Fruit fly (Drosophila melanogaster) whole organism, prepupa: ENCODE data around the gene rdgB.

Experiments used
- Blimp-1 ChIP-seq: fragments of 200-800 bp; sonication (Bioruptor generic); optimal IDR thresholded peaks from 3 replicates; lab custom pipeline; 2017; ENCODE audit warnings: missing biosample characterization, missing genetic modification characterization, mild to moderate bottlenecking, moderate library complexity, missing genetic modification reagents
- CG10669 ChIP-seq: fragments of 200-800 bp; sonication (Bioruptor generic); optimal IDR thresholded peaks from 3 replicates; lab custom pipeline; 2018; ENCODE audit warnings: missing biosample characterization, mild to moderate bottlenecking, missing genetic modification characterization, moderate library complexity
- CG11294 ChIP-seq: fragments of 200-800 bp; sonication (Bioruptor generic); IDR thresholded peaks from 2 replicates; pipeline ENCODE4 v1.3.6; 2022; ENCODE audit warnings: missing biosample characterization, missing genetic modification characterization
- CG11762 ChIP-seq: fragments of 200-800 bp; sonication (Bioruptor generic); optimal IDR thresholded peaks from 3 replicates; lab custom pipeline; 2016; ENCODE audit warnings: missing biosample characterization, missing genetic modification characterization; ENCODE audit not compliant: insufficient read depth
- CG11902 ChIP-seq: fragments of 200-800 bp; sonication (Bioruptor generic); optimal IDR thresholded peaks from 3 replicates; lab custom pipeline; 2016; ENCODE audit warnings: missing biosample characterization, missing genetic modification characterization
- CG15336 ChIP-seq: fragments of 200-800 bp; sonication (Bioruptor generic); IDR thresholded peaks from 2 replicates; pipeline ENCODE4 v1.3.6; 2022; ENCODE audit warnings: missing biosample characterization, missing genetic modification characterization
- CG1621 ChIP-seq: fragments of 200-800 bp; sonication (Bioruptor generic); optimal IDR thresholded peaks from 3 replicates; lab custom pipeline; 2018; ENCODE audit warnings: missing biosample characterization, mild to moderate bottlenecking, missing genetic modification characterization
- CG16779 ChIP-seq: fragments of 200-800 bp; sonication (Bioruptor generic); optimal IDR thresholded peaks from 3 replicates; lab custom pipeline; 2017; ENCODE audit warnings: missing biosample characterization, mild to moderate bottlenecking, missing genetic modification characterization
- CG3032 ChIP-seq: fragments of 200-800 bp; optimal IDR thresholded peaks from 2 replicates; lab custom pipeline; 2019; ENCODE audit warnings: missing biosample characterization, mild to moderate bottlenecking, missing genetic modification characterization, moderate library complexity
- CG31627 ChIP-seq: fragments of 200-800 bp; sonication (Bioruptor generic); optimal IDR thresholded peaks from 3 replicates; lab custom pipeline; 2016; ENCODE audit warnings: missing biosample characterization, missing genetic modification characterization
- CG32006 ChIP-seq: fragments of 200-800 bp; sonication (Bioruptor generic); optimal IDR thresholded peaks from 3 replicates; lab custom pipeline; 2017; ENCODE audit warnings: missing biosample characterization, mild to moderate bottlenecking, missing genetic modification characterization
- CG34406 ChIP-seq: fragments of 200-800 bp; sonication (Bioruptor generic); optimal IDR thresholded peaks from 3 replicates; lab custom pipeline; 2016; ENCODE audit warnings: missing biosample characterization, missing genetic modification characterization
- CG3919 ChIP-seq: fragments of 200-800 bp; sonication (Bioruptor generic); optimal IDR thresholded peaks from 3 replicates; lab custom pipeline; 2016; ENCODE audit warnings: missing biosample characterization, missing genetic modification characterization
- CG6163 ChIP-seq: fragments of 200-800 bp; sonication (Bioruptor generic); IDR thresholded peaks from 3 replicates; pipeline ENCODE4 v1.3.6; 2022; ENCODE audit warnings: missing biosample characterization, missing genetic modification characterization
- CG6276 ChIP-seq: fragments of 200-800 bp; sonication (Bioruptor generic); optimal IDR thresholded peaks from 2 replicates; lab custom pipeline; 2017; ENCODE audit warnings: missing biosample characterization, mild to moderate bottlenecking, missing genetic modification characterization
- CG6808 ChIP-seq: fragments of 200-800 bp; sonication (Bioruptor generic); optimal IDR thresholded peaks from 3 replicates; lab custom pipeline; 2017; ENCODE audit warnings: missing biosample characterization, missing genetic modification characterization, mild to moderate bottlenecking, moderate library complexity, missing genetic modification reagents
- CG6854 ChIP-seq: fragments of 200-800 bp; sonication (Bioruptor generic); optimal IDR thresholded peaks from 2 replicates; lab custom pipeline; 2017; ENCODE audit warnings: missing biosample characterization, mild to moderate bottlenecking, missing genetic modification characterization
- CG7368 ChIP-seq: fragments of 200-800 bp; sonication (Bioruptor generic); optimal IDR thresholded peaks from 3 replicates; lab custom pipeline; 2016; ENCODE audit warnings: missing biosample characterization, missing genetic modification characterization
- CG8319 ChIP-seq: fragments of 200-800 bp; sonication (Bioruptor generic); optimal IDR thresholded peaks from 3 replicates; lab custom pipeline; 2016; ENCODE audit warnings: missing biosample characterization, missing genetic modification characterization
- CG8632 ChIP-seq: fragments of 200-800 bp; sonication (Bioruptor generic); optimal IDR thresholded peaks from 3 replicates; lab custom pipeline; 2016; ENCODE audit warnings: missing biosample characterization, missing genetic modification characterization
- CG9139 ChIP-seq: fragments of 200-800 bp; sonication (Bioruptor generic); optimal IDR thresholded peaks from 3 replicates; lab custom pipeline; 2017; ENCODE audit warnings: missing biosample characterization, mild to moderate bottlenecking, missing genetic modification characterization
- Eip75B ChIP-seq: fragments of 200-800 bp; sonication (Bioruptor generic); optimal IDR thresholded peaks from 3 replicates; lab custom pipeline; 2016; ENCODE audit warnings: missing biosample characterization, missing genetic modification characterization
- Eip78C ChIP-seq: fragments of 200-800 bp; sonication (Bioruptor generic); peaks from one replicate; lab custom pipeline; 2016; ENCODE audit warnings: missing biosample characterization, missing genetic modification characterization
- Ets21C ChIP-seq: fragments of 200-800 bp; sonication (Bioruptor generic); optimal IDR thresholded peaks from 3 replicates; lab custom pipeline; 2016; ENCODE audit warnings: missing biosample characterization, missing genetic modification characterization
- Ets96B ChIP-seq: fragments of 200-800 bp; optimal IDR thresholded peaks from 2 replicates; lab custom pipeline; 2019; ENCODE audit warnings: missing biosample characterization, mild to moderate bottlenecking, missing genetic modification characterization, moderate library complexity
- Gug ChIP-seq: fragments of 200-800 bp; sonication (Bioruptor generic); IDR thresholded peaks from 2 replicates; pipeline ENCODE4 v1.3.6; 2022; ENCODE audit warnings: missing biosample characterization, missing genetic modification characterization
- Hr38 ChIP-seq: sonication (Bioruptor generic); optimal IDR thresholded peaks from 2 replicates; lab custom pipeline; 2016; ENCODE audit warnings: missing biosample characterization, missing genetic modification characterization
- Hr39 ChIP-seq: fragments of 200-800 bp; sonication (Bioruptor generic); optimal IDR thresholded peaks from 2 replicates; lab custom pipeline; 2016; ENCODE audit warnings: missing biosample characterization, missing genetic modification characterization
- Hr4 ChIP-seq: fragments of 200-800 bp; sonication (Bioruptor generic); optimal IDR thresholded peaks from 3 replicates; lab custom pipeline; 2016; ENCODE audit warnings: missing biosample characterization, missing genetic modification characterization
- Lpt ChIP-seq: fragments of 200-800 bp; sonication (Bioruptor generic); optimal IDR thresholded peaks from 3 replicates; lab custom pipeline; 2016; ENCODE audit warnings: missing biosample characterization, missing genetic modification characterization
- Met ChIP-seq: fragments of 200-800 bp; sonication (Bioruptor generic); optimal IDR thresholded peaks from 3 replicates; lab custom pipeline; 2016; ENCODE audit warnings: missing biosample characterization, missing genetic modification characterization
- OdsH ChIP-seq: fragments of 200-800 bp; sonication (Bioruptor generic); optimal IDR thresholded peaks from 3 replicates; lab custom pipeline; 2016; ENCODE audit warnings: missing biosample characterization, missing genetic modification characterization
- Smox ChIP-seq: fragments of 200-800 bp; sonication (Bioruptor generic); optimal IDR thresholded peaks from 3 replicates; lab custom pipeline; 2016; ENCODE audit warnings: missing biosample characterization, missing genetic modification characterization
- Sox102F ChIP-seq: fragments of 200-800 bp; sonication (Bioruptor generic); optimal IDR thresholded peaks from 2 replicates; lab custom pipeline; 2016; ENCODE audit warnings: missing biosample characterization, mild to moderate bottlenecking, missing genetic modification characterization
- Sox14 ChIP-seq: fragments of 200-800 bp; sonication (Bioruptor generic); optimal IDR thresholded peaks from 3 replicates; lab custom pipeline; 2016; ENCODE audit warnings: missing biosample characterization, missing genetic modification characterization
- Sox15 ChIP-seq: fragments of 200-800 bp; sonication (Bioruptor generic); optimal IDR thresholded peaks from 3 replicates; lab custom pipeline; 2016; ENCODE audit warnings: missing biosample characterization, missing genetic modification characterization
- achi ChIP-seq: fragments of 200-800 bp; sonication (Bioruptor generic); optimal IDR thresholded peaks from 3 replicates; lab custom pipeline; 2016; ENCODE audit warnings: missing biosample characterization, missing genetic modification characterization
- acj6 ChIP-seq: fragments of 200-800 bp; sonication (Bioruptor generic); optimal IDR thresholded peaks from 3 replicates; lab custom pipeline; 2016; ENCODE audit warnings: missing biosample characterization, missing genetic modification characterization
- cyc ChIP-seq: fragments of 200-800 bp; sonication (Bioruptor generic); optimal IDR thresholded peaks from 3 replicates; lab custom pipeline; 2016; ENCODE audit warnings: missing biosample characterization, missing genetic modification characterization
- dac ChIP-seq: fragments of 200-800 bp; sonication (Bioruptor generic); optimal IDR thresholded peaks from 2 replicates; lab custom pipeline; 2017; ENCODE audit warnings: missing biosample characterization, mild to moderate bottlenecking, missing genetic modification characterization
- dsx ChIP-seq: fragments of 200-800 bp; optimal IDR thresholded peaks from 3 replicates; lab custom pipeline; 2019; ENCODE audit warnings: missing biosample characterization, mild to moderate bottlenecking, missing genetic modification characterization, moderate library complexity; ENCODE audit not compliant: poor library complexity, severe bottlenecking
- eg ChIP-seq: fragments of 200-800 bp; sonication (Bioruptor generic); IDR thresholded peaks from 3 replicates; pipeline ENCODE4 v1.3.6; 2022; ENCODE audit warnings: missing biosample characterization, missing genetic modification characterization
- esn ChIP-seq: fragments of 200-800 bp; sonication (Bioruptor generic); optimal IDR thresholded peaks from 2 replicates; lab custom pipeline; 2016; ENCODE audit warnings: missing biosample characterization, mild to moderate bottlenecking, missing genetic modification characterization, moderate library complexity
- fd59A ChIP-seq: fragments of 200-800 bp; sonication (Bioruptor generic); optimal IDR thresholded peaks from 2 replicates; lab custom pipeline; 2017; ENCODE audit warnings: missing biosample characterization, mild to moderate bottlenecking, missing genetic modification characterization, missing genetic modification reagents
- fd85E ChIP-seq: fragments of 200-800 bp; sonication (Bioruptor generic); optimal IDR thresholded peaks from 3 replicates; lab custom pipeline; 2016; ENCODE audit warnings: missing biosample characterization, missing genetic modification characterization
- fkh ChIP-seq: fragments of 200-800 bp; sonication (Bioruptor generic); optimal IDR thresholded peaks from 3 replicates; lab custom pipeline; 2017; ENCODE audit warnings: missing biosample characterization, mild to moderate bottlenecking, missing genetic modification characterization, moderate library complexity
- pdm3 ChIP-seq: fragments of 200-800 bp; sonication (Bioruptor generic); optimal IDR thresholded peaks from 3 replicates; lab custom pipeline; 2016; ENCODE audit warnings: missing biosample characterization, missing genetic modification characterization
- salr ChIP-seq, 2 experiments: fragments of 200-800 bp; sonication (Bioruptor generic); optimal IDR thresholded peaks; 3 replicates each; lab custom pipeline; 2016 to 2018; ENCODE audit warnings: missing biosample characterization in 2 of 2, missing genetic modification characterization in 2 of 2, mild to moderate bottlenecking in 1 of 2
- spab ChIP-seq: fragments of 200-800 bp; sonication (Bioruptor generic); optimal IDR thresholded peaks from 2 replicates; lab custom pipeline; 2017; ENCODE audit warnings: missing biosample characterization, mild to moderate bottlenecking, missing genetic modification characterization, missing genetic modification reagents
- svp ChIP-seq: fragments of 200-800 bp; sonication (Bioruptor generic); peaks from one replicate; lab custom pipeline; 2016; ENCODE audit warnings: missing biosample characterization, missing genetic modification characterization
- topi ChIP-seq: fragments of 200-800 bp; sonication (Bioruptor generic); optimal IDR thresholded peaks from 3 replicates; lab custom pipeline; 2016; ENCODE audit warnings: missing biosample characterization, missing genetic modification characterization
- vri ChIP-seq: fragments of 200-800 bp; sonication (Bioruptor generic); optimal IDR thresholded peaks from 3 replicates; lab custom pipeline; 2016; ENCODE audit warnings: missing biosample characterization, mild to moderate bottlenecking, missing genetic modification characterization

rdgB gene

DNA sequence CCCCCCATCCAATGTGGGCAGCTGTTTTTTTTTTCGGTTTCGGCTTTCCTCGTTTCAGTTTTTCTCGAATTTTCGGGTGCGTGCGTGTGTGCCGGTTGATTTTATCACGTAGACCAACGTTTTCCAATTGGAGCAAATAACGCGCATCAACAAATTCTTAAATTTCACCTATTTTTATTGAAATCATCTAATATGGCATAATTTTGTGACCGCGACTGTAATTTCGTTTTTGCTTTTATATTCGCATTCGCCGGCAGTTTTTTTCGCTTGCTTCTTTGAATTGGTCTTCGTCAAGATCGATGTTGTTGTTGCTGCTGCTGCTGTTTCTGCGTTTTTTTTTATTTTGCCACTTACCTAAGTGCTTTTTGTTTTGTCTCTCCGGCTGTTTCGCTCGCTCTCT is 8.1 kb upstream of the rdgB start:
- TF ChIP-seq pdm3 (GFP tag; lab: Kevin White, UChicago) (peak; percentile 32), CG16779 (peak; percentile 13), Ets21C (peak; percentile 13), Smox (GFP tag; lab: Kevin White, UChicago) (peak; percentile 62), spab (GFP tag; lab: Kevin White, UChicago) (peak; percentile 7), Lpt (GFP tag; lab: Kevin White, UChicago) (peak; percentile 28), dac (GFP tag; lab: Kevin White, UChicago) (no peak), Hr39 (GFP tag; lab: Kevin White, UChicago) (peak; percentile 35), CG34406 (GFP tag; lab: Kevin White, UChicago) (peak; percentile 50), CG8319 (GFP tag; lab: Kevin White, UChicago) (no peak), topi (peak; percentile 62), achi (GFP tag; lab: Kevin White, UChicago) (peak; percentile 47), CG32006 (GFP tag; lab: Kevin White, UChicago) (peak; percentile 53), OdsH (peak; percentile 22), Hr4 (GFP tag; lab: Kevin White, UChicago) (peak; percentile 26), CG15336 (GFP tag; lab: Robert Waterston, UW) (peak; percentile 58), CG10669 (GFP tag; lab: Kevin White, UChicago) (peak; percentile 26), CG11902 (GFP tag; lab: Kevin White, UChicago) (no peak), Gug (GFP tag; lab: Robert Waterston, UW) (peak; percentile 42), dsx (no peak), CG9139 (GFP tag; lab: Kevin White, UChicago) (peak; percentile 29), acj6 (GFP tag; lab: Kevin White, UChicago) (peak; percentile 31), Sox102F (peak; percentile 38), salr (GFP tag; optimal IDR thresholded peaks at IDR 0.05; lab: Kevin White, UChicago) (peak in 1 of 2 experiments; percentile 39), CG11294 (GFP tag; lab: Robert Waterston, UW) (no peak; the same call in 1 of the 2 replicates), Eip78C (GFP tag; lab: Kevin White, UChicago) (peak; percentile 78), CG8632 (GFP tag; lab: Kevin White, UChicago) (peak; percentile 6), esn (GFP tag; lab: Kevin White, UChicago) (peak; percentile 48), CG3032 (tag; lab: Kevin White, UChicago) (no peak), CG6808 (GFP tag; lab: Kevin White, UChicago) (peak; percentile 59), Sox15 (GFP tag; lab: Kevin White, UChicago) (peak; percentile 8), Sox14 (peak; percentile 34), vri (GFP tag; lab: Kevin White, UChicago) (peak; percentile 58), CG6276 (peak; percentile 76), Ets96B (peak; percentile 34), CG1621 (tag; lab: Kevin White, UChicago) (peak; percentile 38), Hr38 (GFP tag; lab: Kevin White, UChicago) (no peak), fkh (no peak), Eip75B (GFP tag; lab: Kevin White, UChicago) (no peak), cyc (GFP tag; lab: Kevin White, UChicago) (peak; percentile 20), CG3919 (peak; percentile 55), CG11762 (peak; percentile 3), CG6163 (GFP tag; lab: Robert Waterston, UW) (peak; percentile 88; the same call in 2 of the 3 replicates), svp (GFP tag; lab: Kevin White, UChicago) (peak; percentile 77), Met (GFP tag; lab: Kevin White, UChicago) (peak; percentile 62), Blimp-1 (GFP tag; lab: Kevin White, UChicago) (no peak), fd85E (GFP tag; lab: Kevin White, UChicago) (no peak), CG31627 (GFP tag; lab: Kevin White, UChicago) (peak; percentile 38), CG7368 (GFP tag; lab: Kevin White, UChicago) (peak; percentile 49), CG6854 (GFP tag; lab: Kevin White, UChicago) (no peak), fd59A (GFP tag; lab: Kevin White, UChicago) (no peak), eg (peak; percentile 80)
